Fruit fly (Drosophila melanogaster) whole organism, prepupa: ENCODE measurements around the gene mesh.
A peak's percentile ranks its signal among the peaks of the same experiment; 100 is the strongest.

Experiments
- Blimp-1 ChIP-seq: fragments of 200-800 bp; sonication (Bioruptor generic); optimal IDR thresholded peaks from 3 replicates; lab custom pipeline; 2017; ENCODE audit warnings: missing biosample characterization, missing genetic modification characterization, mild to moderate bottlenecking, moderate library complexity, missing genetic modification reagents
- CG10631 ChIP-seq: fragments of 200-800 bp; sonication (Bioruptor generic); optimal IDR thresholded peaks from 2 replicates; lab custom pipeline; 2016; ENCODE audit warnings: missing biosample characterization, missing genetic modification characterization
- CG10669 ChIP-seq: fragments of 200-800 bp; sonication (Bioruptor generic); optimal IDR thresholded peaks from 3 replicates; lab custom pipeline; 2018; ENCODE audit warnings: missing biosample characterization, mild to moderate bottlenecking, missing genetic modification characterization, moderate library complexity
- CG11294 ChIP-seq: fragments of 200-800 bp; sonication (Bioruptor generic); IDR thresholded peaks from 2 replicates; pipeline ENCODE4 v1.3.6; 2022; ENCODE audit warnings: missing biosample characterization, missing genetic modification characterization
- CG11762 ChIP-seq: fragments of 200-800 bp; sonication (Bioruptor generic); optimal IDR thresholded peaks from 3 replicates; lab custom pipeline; 2016; ENCODE audit warnings: missing biosample characterization, missing genetic modification characterization; ENCODE audit not compliant: insufficient read depth
- CG11902 ChIP-seq: fragments of 200-800 bp; sonication (Bioruptor generic); optimal IDR thresholded peaks from 3 replicates; lab custom pipeline; 2016; ENCODE audit warnings: missing biosample characterization, missing genetic modification characterization
- CG15336 ChIP-seq: fragments of 200-800 bp; sonication (Bioruptor generic); IDR thresholded peaks from 2 replicates; pipeline ENCODE4 v1.3.6; 2022; ENCODE audit warnings: missing biosample characterization, missing genetic modification characterization
- CG16779 ChIP-seq: fragments of 200-800 bp; sonication (Bioruptor generic); optimal IDR thresholded peaks from 3 replicates; lab custom pipeline; 2017; ENCODE audit warnings: missing biosample characterization, mild to moderate bottlenecking, missing genetic modification characterization
- CG3032 ChIP-seq: fragments of 200-800 bp; optimal IDR thresholded peaks from 2 replicates; lab custom pipeline; 2019; ENCODE audit warnings: missing biosample characterization, mild to moderate bottlenecking, missing genetic modification characterization, moderate library complexity
- CG31627 ChIP-seq: fragments of 200-800 bp; sonication (Bioruptor generic); optimal IDR thresholded peaks from 3 replicates; lab custom pipeline; 2016; ENCODE audit warnings: missing biosample characterization, missing genetic modification characterization
- CG32006 ChIP-seq: fragments of 200-800 bp; sonication (Bioruptor generic); optimal IDR thresholded peaks from 3 replicates; lab custom pipeline; 2017; ENCODE audit warnings: missing biosample characterization, mild to moderate bottlenecking, missing genetic modification characterization
- CG3919 ChIP-seq: fragments of 200-800 bp; sonication (Bioruptor generic); optimal IDR thresholded peaks from 3 replicates; lab custom pipeline; 2016; ENCODE audit warnings: missing biosample characterization, missing genetic modification characterization
- CG4318 ChIP-seq: fragments of 200-800 bp; sonication (Bioruptor generic); optimal IDR thresholded peaks from 3 replicates; lab custom pipeline; 2017; ENCODE audit warnings: missing biosample characterization, mild to moderate bottlenecking, missing genetic modification characterization
- CG6163 ChIP-seq: fragments of 200-800 bp; sonication (Bioruptor generic); IDR thresholded peaks from 3 replicates; pipeline ENCODE4 v1.3.6; 2022; ENCODE audit warnings: missing biosample characterization, missing genetic modification characterization
- CG6276 ChIP-seq: fragments of 200-800 bp; sonication (Bioruptor generic); optimal IDR thresholded peaks from 2 replicates; lab custom pipeline; 2017; ENCODE audit warnings: missing biosample characterization, mild to moderate bottlenecking, missing genetic modification characterization
- CG6792 ChIP-seq: fragments of 200-800 bp; sonication (Bioruptor generic); optimal IDR thresholded peaks from 3 replicates; lab custom pipeline; 2016; ENCODE audit warnings: missing biosample characterization, missing genetic modification characterization
- CG6808 ChIP-seq: fragments of 200-800 bp; sonication (Bioruptor generic); optimal IDR thresholded peaks from 3 replicates; lab custom pipeline; 2017; ENCODE audit warnings: missing biosample characterization, missing genetic modification characterization, mild to moderate bottlenecking, moderate library complexity, missing genetic modification reagents
- CG6854 ChIP-seq: fragments of 200-800 bp; sonication (Bioruptor generic); optimal IDR thresholded peaks from 2 replicates; lab custom pipeline; 2017; ENCODE audit warnings: missing biosample characterization, mild to moderate bottlenecking, missing genetic modification characterization
- CG7368 ChIP-seq: fragments of 200-800 bp; sonication (Bioruptor generic); optimal IDR thresholded peaks from 3 replicates; lab custom pipeline; 2016; ENCODE audit warnings: missing biosample characterization, missing genetic modification characterization
- CG8119 ChIP-seq: fragments of 200-800 bp; sonication (Bioruptor generic); IDR thresholded peaks from 3 replicates; pipeline ENCODE4 v1.3.6; 2022; ENCODE audit warnings: missing biosample characterization, missing genetic modification characterization
- CG8319 ChIP-seq: fragments of 200-800 bp; sonication (Bioruptor generic); optimal IDR thresholded peaks from 3 replicates; lab custom pipeline; 2016; ENCODE audit warnings: missing biosample characterization, missing genetic modification characterization
- CG8632 ChIP-seq: fragments of 200-800 bp; sonication (Bioruptor generic); optimal IDR thresholded peaks from 3 replicates; lab custom pipeline; 2016; ENCODE audit warnings: missing biosample characterization, missing genetic modification characterization
- CG9139 ChIP-seq: fragments of 200-800 bp; sonication (Bioruptor generic); optimal IDR thresholded peaks from 3 replicates; lab custom pipeline; 2017; ENCODE audit warnings: missing biosample characterization, mild to moderate bottlenecking, missing genetic modification characterization
- Eip75B ChIP-seq: fragments of 200-800 bp; sonication (Bioruptor generic); optimal IDR thresholded peaks from 3 replicates; lab custom pipeline; 2016; ENCODE audit warnings: missing biosample characterization, missing genetic modification characterization
- Eip78C ChIP-seq: fragments of 200-800 bp; sonication (Bioruptor generic); peaks from one replicate; lab custom pipeline; 2016; ENCODE audit warnings: missing biosample characterization, missing genetic modification characterization
- Eip93F ChIP-seq: fragments of 200-800 bp; sonication (Bioruptor generic); optimal IDR thresholded peaks from 2 replicates; lab custom pipeline; 2016; ENCODE audit warnings: missing biosample characterization, mild to moderate bottlenecking, missing genetic modification characterization
- Ets21C ChIP-seq: fragments of 200-800 bp; sonication (Bioruptor generic); optimal IDR thresholded peaks from 3 replicates; lab custom pipeline; 2016; ENCODE audit warnings: missing biosample characterization, missing genetic modification characterization
- Hr38 ChIP-seq: sonication (Bioruptor generic); optimal IDR thresholded peaks from 2 replicates; lab custom pipeline; 2016; ENCODE audit warnings: missing biosample characterization, missing genetic modification characterization
- Hr39 ChIP-seq: fragments of 200-800 bp; sonication (Bioruptor generic); optimal IDR thresholded peaks from 2 replicates; lab custom pipeline; 2016; ENCODE audit warnings: missing biosample characterization, missing genetic modification characterization
- Hr4 ChIP-seq: fragments of 200-800 bp; sonication (Bioruptor generic); optimal IDR thresholded peaks from 3 replicates; lab custom pipeline; 2016; ENCODE audit warnings: missing biosample characterization, missing genetic modification characterization
- Lpt ChIP-seq: fragments of 200-800 bp; sonication (Bioruptor generic); optimal IDR thresholded peaks from 3 replicates; lab custom pipeline; 2016; ENCODE audit warnings: missing biosample characterization, missing genetic modification characterization
- OdsH ChIP-seq: fragments of 200-800 bp; sonication (Bioruptor generic); optimal IDR thresholded peaks from 3 replicates; lab custom pipeline; 2016; ENCODE audit warnings: missing biosample characterization, missing genetic modification characterization
- Smox ChIP-seq: fragments of 200-800 bp; sonication (Bioruptor generic); optimal IDR thresholded peaks from 3 replicates; lab custom pipeline; 2016; ENCODE audit warnings: missing biosample characterization, missing genetic modification characterization
- Sox102F ChIP-seq: fragments of 200-800 bp; sonication (Bioruptor generic); optimal IDR thresholded peaks from 2 replicates; lab custom pipeline; 2016; ENCODE audit warnings: missing biosample characterization, mild to moderate bottlenecking, missing genetic modification characterization
- achi ChIP-seq: fragments of 200-800 bp; sonication (Bioruptor generic); optimal IDR thresholded peaks from 3 replicates; lab custom pipeline; 2016; ENCODE audit warnings: missing biosample characterization, missing genetic modification characterization
- cyc ChIP-seq: fragments of 200-800 bp; sonication (Bioruptor generic); optimal IDR thresholded peaks from 3 replicates; lab custom pipeline; 2016; ENCODE audit warnings: missing biosample characterization, missing genetic modification characterization
- dsx ChIP-seq: fragments of 200-800 bp; optimal IDR thresholded peaks from 3 replicates; lab custom pipeline; 2019; ENCODE audit warnings: missing biosample characterization, mild to moderate bottlenecking, missing genetic modification characterization, moderate library complexity; ENCODE audit not compliant: poor library complexity, severe bottlenecking
- eg ChIP-seq: fragments of 200-800 bp; sonication (Bioruptor generic); IDR thresholded peaks from 3 replicates; pipeline ENCODE4 v1.3.6; 2022; ENCODE audit warnings: missing biosample characterization, missing genetic modification characterization
- esn ChIP-seq: fragments of 200-800 bp; sonication (Bioruptor generic); optimal IDR thresholded peaks from 2 replicates; lab custom pipeline; 2016; ENCODE audit warnings: missing biosample characterization, mild to moderate bottlenecking, missing genetic modification characterization, moderate library complexity
- fd85E ChIP-seq: fragments of 200-800 bp; sonication (Bioruptor generic); optimal IDR thresholded peaks from 3 replicates; lab custom pipeline; 2016; ENCODE audit warnings: missing biosample characterization, missing genetic modification characterization
- fkh ChIP-seq: fragments of 200-800 bp; sonication (Bioruptor generic); optimal IDR thresholded peaks from 3 replicates; lab custom pipeline; 2017; ENCODE audit warnings: missing biosample characterization, mild to moderate bottlenecking, missing genetic modification characterization, moderate library complexity
- net ChIP-seq: fragments of 200-800 bp; sonication (Bioruptor generic); optimal IDR thresholded peaks from 3 replicates; lab custom pipeline; 2016; ENCODE audit warnings: missing biosample characterization, missing genetic modification characterization
- pdm3 ChIP-seq: fragments of 200-800 bp; sonication (Bioruptor generic); optimal IDR thresholded peaks from 3 replicates; lab custom pipeline; 2016; ENCODE audit warnings: missing biosample characterization, missing genetic modification characterization
- salr ChIP-seq, 2 experiments: fragments of 200-800 bp; sonication (Bioruptor generic); optimal IDR thresholded peaks; 3 replicates each; lab custom pipeline; 2016 to 2018; ENCODE audit warnings: missing biosample characterization in 2 of 2, missing genetic modification characterization in 2 of 2, mild to moderate bottlenecking in 1 of 2
- spab ChIP-seq: fragments of 200-800 bp; sonication (Bioruptor generic); optimal IDR thresholded peaks from 2 replicates; lab custom pipeline; 2017; ENCODE audit warnings: missing biosample characterization, mild to moderate bottlenecking, missing genetic modification characterization, missing genetic modification reagents
- ss ChIP-seq, 2 experiments: fragments of 200-800 bp; sonication (Bioruptor generic); optimal IDR thresholded peaks; 2 replicates in 1 of 2; 3 replicates in 1 of 2; lab custom pipeline; 2017 to 2018; ENCODE audit warnings: mild to moderate bottlenecking in 2 of 2, missing biosample characterization in 2 of 2, missing genetic modification characterization in 2 of 2, moderate library complexity in 1 of 2
- svp ChIP-seq: fragments of 200-800 bp; sonication (Bioruptor generic); peaks from one replicate; lab custom pipeline; 2016; ENCODE audit warnings: missing biosample characterization, missing genetic modification characterization
- vri ChIP-seq: fragments of 200-800 bp; sonication (Bioruptor generic); optimal IDR thresholded peaks from 3 replicates; lab custom pipeline; 2016; ENCODE audit warnings: missing biosample characterization, mild to moderate bottlenecking, missing genetic modification characterization

mesh gene

dm6 chr3R:31193062-31193461 lies 2.5 kb downstream of the mesh start, which contains the start of gene bnk:
bnk (plus strand) TSS chr3R:31193362.
- no peak for TF ChIP-seq CG4318 (GFP tag; lab: Kevin White, UChicago)
- TF ChIP-seq CG9139 (GFP tag; lab: Kevin White, UChicago), result no peak
- no peak for TF ChIP-seq svp
- no peak for TF ChIP-seq CG6792 (GFP tag; lab: Kevin White, UChicago)
- TF ChIP-seq esn (GFP tag; lab: Kevin White, UChicago), result no peak
- no peak for TF ChIP-seq Hr4 (GFP tag; lab: Kevin White, UChicago)
- TF ChIP-seq, all 60 proteins: peak for 0

- TF ChIP-seq CG8319, result no peak
- no peak for TF ChIP-seq CG8119 (GFP tag; lab: Robert Waterston, UW)
- no peak for TF ChIP-seq Hr4 (GFP tag; lab: Kevin White, UChicago)
- TF ChIP-seq CG3919, result no peak
- TF ChIP-seq salr (GFP tag; optimal IDR thresholded peaks at IDR 0.05; lab: Kevin White, UChicago), result no peak
- no peak for TF ChIP-seq CG11902 (GFP tag; lab: Kevin White, UChicago)
Measured at dm6 chr3R:31181816-31182215, 13.7 kb downstream of the mesh start.

DNA sequence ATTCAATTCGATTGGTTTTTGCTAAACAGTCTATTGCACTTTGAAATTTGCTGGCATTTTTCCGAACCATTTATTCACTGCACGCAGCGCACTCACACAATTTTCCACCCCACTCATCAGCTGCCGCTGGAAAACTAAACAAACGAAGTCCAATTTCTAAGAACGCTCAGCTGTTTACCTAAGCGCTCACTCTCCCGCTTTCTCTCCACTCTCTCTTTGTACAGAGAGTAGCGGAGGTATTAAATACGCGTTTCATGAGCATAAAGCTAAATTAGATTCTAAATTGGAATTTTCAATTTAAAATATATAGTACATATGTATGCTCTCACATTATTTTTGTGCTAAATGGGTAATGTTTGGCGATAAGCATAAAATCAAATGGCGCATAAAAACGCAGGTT lies 26.6 kb downstream of the mesh start, which contains the start of gene stops:
Gene stops, minus strand, starts transcription at position 139 of the 400 bp plus-strand sequence.
- TF ChIP-seq Ets21C (GFP tag; lab: Kevin White, UChicago) (no peak), CG32006 (GFP tag; lab: Kevin White, UChicago) (peak; percentile 5), CG8119 (GFP tag; lab: Robert Waterston, UW) (no peak), Hr39 (GFP tag; lab: Kevin White, UChicago) (no peak), fkh (peak; percentile 78), net (no peak), CG3919 (no peak), spab (GFP tag; lab: Kevin White, UChicago) (no peak), CG6163 (0 out of 3 replicates have a peak, but pooled peaks have one; percentile 18), Eip75B (no peak), salr (GFP tag; optimal IDR thresholded peaks at IDR 0.05; lab: Kevin White, UChicago) (no peak), pdm3 (GFP tag; lab: Kevin White, UChicago) (no peak), OdsH (no peak), CG8319 (no peak), Smox (no peak), vri (GFP tag; lab: Kevin White, UChicago) (no peak), CG6276 (GFP tag; lab: Kevin White, UChicago) (peak; percentile 16), CG11762 (no peak), Blimp-1 (GFP tag; lab: Kevin White, UChicago) (no peak), CG31627 (GFP tag; lab: Kevin White, UChicago) (no peak), CG6854 (GFP tag; lab: Kevin White, UChicago) (no peak), cyc (GFP tag; lab: Kevin White, UChicago) (no peak), fd85E (no peak), CG3032 (no peak), eg (peak; percentile 68; the same call in 2 of the 3 replicates), ss (GFP tag; optimal IDR thresholded peaks at IDR 0.05; lab: Kevin White, UChicago) (no peak), CG15336 (no peak), CG7368 (no peak), CG10669 (GFP tag; lab: Kevin White, UChicago) (no peak), Eip93F (GFP tag; lab: Kevin White, UChicago) (no peak), esn (GFP tag; lab: Kevin White, UChicago) (no peak), Eip78C (GFP tag; lab: Kevin White, UChicago) (no peak), Hr38 (no peak), Sox102F (no peak), CG10631 (GFP tag; lab: Kevin White, UChicago) (no peak), Hr4 (GFP tag; lab: Kevin White, UChicago) (no peak), CG8632 (no peak), CG6808 (GFP tag; lab: Kevin White, UChicago) (no peak), achi (GFP tag; lab: Kevin White, UChicago) (no peak), CG16779 (tag; lab: Kevin White, UChicago) (no peak), Lpt (no peak), dsx (GFP tag; lab: Kevin White, UChicago) (no peak), CG11294 (GFP tag; lab: Robert Waterston, UW) (no peak)
